Worm (Caenorhabditis elegans) whole organism, L3 larva: ENCODE results near the gene rsks-1.

Source experiments
- ZK546.5 ChIP-seq: sonication (generic microtip); optimal IDR thresholded peaks from 2 replicates; lab custom pipeline; 2017; ENCODE audit warnings: missing biosample characterization, missing genetic modification characterization
- ama-1 ChIP-seq: fragments of 150-350 bp; optimal IDR thresholded peaks from 2 replicates; lab custom pipeline; 2018
- ceh-82 ChIP-seq: fragments of 150-350 bp; optimal IDR thresholded peaks from 2 replicates; lab custom pipeline; 2014; ENCODE audit warnings: missing biosample characterization, missing genetic modification characterization
- elt-3 ChIP-seq, 3 experiments: fragments of 150-350 bp in 1 of 3; sonication (generic microtip) in 2 of 3; optimal IDR thresholded peaks; 2 replicates in 2 of 3; 4 replicates in 1 of 3; lab custom pipeline; 2014 to 2017; ENCODE audit warnings: missing biosample characterization in 3 of 3, missing genetic modification characterization in 3 of 3
- fos-1 ChIP-seq: fragments of 150-350 bp; optimal IDR thresholded peaks from 2 replicates; lab custom pipeline; 2014; ENCODE audit warnings: missing biosample characterization, missing genetic modification characterization
- nfya-1 ChIP-seq: sonication (generic microtip); optimal IDR thresholded peaks from 2 replicates; lab custom pipeline; 2017; ENCODE audit warnings: missing genetic modification characterization, mild to moderate bottlenecking, missing compliant biosample characterization, antibody characterized with exemption, moderate library complexity; ENCODE audit not compliant: insufficient read depth
- nhr-11 ChIP-seq: fragments of 150-350 bp; optimal IDR thresholded peaks from 2 replicates; lab custom pipeline; 2014; ENCODE audit warnings: missing biosample characterization, missing genetic modification characterization
- nhr-12 ChIP-seq: fragments of 150-350 bp; optimal IDR thresholded peaks from 2 replicates; lab custom pipeline; 2014; ENCODE audit warnings: missing biosample characterization, missing genetic modification characterization
- nhr-237 ChIP-seq: fragments of 150-350 bp; optimal IDR thresholded peaks from 2 replicates; lab custom pipeline; 2014; ENCODE audit warnings: missing biosample characterization, missing genetic modification characterization
- pha-4 ChIP-seq: fragments of 150-350 bp; optimal IDR thresholded peaks from 2 replicates; lab custom pipeline; 2014; ENCODE audit warnings: missing biosample characterization, missing genetic modification reagents, missing genetic modification characterization
- tbx-2 ChIP-seq: sonication (generic microtip); optimal IDR thresholded peaks from 2 replicates; lab custom pipeline; 2016; ENCODE audit warnings: mild to moderate bottlenecking, missing genetic modification characterization, missing compliant biosample characterization

DNA sequence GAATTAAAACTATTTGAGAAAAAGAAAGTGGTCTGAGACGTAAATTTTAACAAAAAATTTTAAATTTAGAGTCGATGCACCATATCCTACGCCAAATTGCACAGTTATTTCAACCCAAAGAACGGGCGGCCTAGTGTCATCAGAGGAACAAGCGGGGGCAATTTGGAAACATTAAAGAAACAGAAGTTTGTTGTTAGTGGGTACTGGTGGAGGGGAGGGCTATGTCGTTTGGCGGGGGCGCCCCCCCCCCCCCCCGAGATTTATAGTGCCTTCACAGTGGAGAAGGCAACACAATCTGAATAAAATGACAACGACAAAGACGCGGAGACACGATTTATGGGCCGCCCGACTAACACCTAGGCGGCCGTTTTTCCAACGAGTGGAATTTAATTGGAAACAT lies 38.0 kb upstream of the rsks-1 start:
- TF ChIP-seq ama-1 (lab: Kevin White, UChicago) (no peak), pha-4 (tag; lab: Kevin White, UChicago) (no peak), nhr-11 (tag; lab: Kevin White, UChicago) (no peak), nfya-1 (tag; lab: Kevin White, UChicago) (no peak), ZK546.5 (tag; lab: Kevin White, UChicago) (no peak), elt-3 (tag; optimal IDR thresholded peaks at IDR 0.05; lab: Kevin White, UChicago) (no peak), fos-1 (tag; lab: Kevin White, UChicago) (no peak), ceh-82 (no peak), nhr-12 (tag; lab: Kevin White, UChicago) (no peak), nhr-237 (tag; lab: Kevin White, UChicago) (no peak), tbx-2 (tag; lab: Kevin White, UChicago) (no peak)
